Fruit fly (Drosophila melanogaster): ENCODE measurements around the gene CG18823.

Gene CG18823

DNA sequence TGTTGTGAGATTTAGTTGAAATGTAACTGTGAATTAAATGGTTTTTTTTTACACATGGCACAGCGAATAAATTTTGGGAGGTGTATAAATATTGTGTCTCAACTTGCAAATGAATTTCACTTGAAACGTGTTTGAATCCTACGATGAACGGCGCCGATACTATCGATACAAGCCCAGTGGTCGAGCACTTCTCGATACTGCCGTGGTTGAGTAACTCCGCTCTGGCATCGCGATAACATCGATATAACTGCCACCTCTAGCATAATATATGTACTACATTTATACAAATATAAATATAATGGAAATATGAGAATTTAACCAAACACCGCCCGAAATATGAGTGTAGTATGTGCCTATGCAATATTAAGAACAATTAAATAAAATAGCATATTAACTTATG, 42.7 kb downstream of the CG18823 start:
- TF ChIP-seq CG33017 (tag; optimal IDR thresholded peaks at IDR 0.05) (no peak), CG5204 (GFP tag; optimal IDR thresholded peaks at IDR 0.05) (no peak), Mnt (GFP tag; optimal IDR thresholded peaks at IDR 0.05) (peak; percentile 54), CG11617 (GFP tag; optimal IDR thresholded peaks at IDR 0.05) (no peak), bab1 (GFP tag; optimal IDR thresholded peaks at IDR 0.05) (peak; percentile 78), cnc (optimal IDR thresholded peaks at IDR 0.05) (no peak), CG12768 (GFP tag; optimal IDR thresholded peaks at IDR 0.05) (no peak), CG7101 (tag; optimal IDR thresholded peaks at IDR 0.05) (peak; percentile 20), pad (GFP tag; optimal IDR thresholded peaks at IDR 0.05) (peak; percentile 7), Crg-1 (GFP tag; optimal IDR thresholded peaks at IDR 0.05) (peak; percentile 38), ovo (GFP tag; optimal IDR thresholded peaks at IDR 0.05) (peak; percentile 43), Hr96 (GFP tag; optimal IDR thresholded peaks at IDR 0.05) (peak; percentile 49), kay (GFP tag; ENCODE audit: borderline replicate concordance) (no peak), toe (GFP tag; optimal IDR thresholded peaks at IDR 0.05) (peak; percentile 45), cic (GFP tag; optimal IDR thresholded peaks at IDR 0.05) (no peak), CG7045 (GFP tag; optimal IDR thresholded peaks at IDR 0.05) (no peak), CG14711 (tag; optimal IDR thresholded peaks at IDR 0.05) (no peak), Clk (GFP tag; optimal IDR thresholded peaks at IDR 0.05) (no peak), tj (GFP tag; optimal IDR thresholded peaks at IDR 0.05) (no peak), CG1620 (GFP tag; optimal IDR thresholded peaks at IDR 0.05) (peak; percentile 63)
